Worm (Caenorhabditis elegans): ENCODE measurements around the gene pept-2.

DNA sequence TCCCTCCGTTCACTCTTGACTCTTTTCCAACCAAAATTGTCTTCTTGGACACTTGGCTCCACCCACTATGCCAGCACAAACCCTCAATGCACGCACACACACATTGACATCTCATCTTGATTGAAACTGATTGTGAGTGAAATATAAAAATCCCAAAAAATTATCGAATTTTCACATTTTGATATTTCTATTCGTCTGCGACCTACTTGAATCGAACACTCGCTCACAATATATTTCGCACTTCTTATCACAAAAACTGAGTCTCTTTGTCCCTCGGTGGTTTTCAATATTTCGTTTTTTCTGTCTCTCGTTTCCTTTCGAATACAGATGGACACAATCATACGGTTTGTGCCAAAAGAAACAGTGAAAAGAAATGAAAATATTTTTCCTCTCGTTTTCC lies 29.7 kb downstream of the pept-2 start:
- TF ChIP-seq nhr-11 (tag; optimal IDR thresholded peaks at IDR 0.05) (no peak), nhr-77 (tag; optimal IDR thresholded peaks at IDR 0.05) (no peak), ama-1 (optimal IDR thresholded peaks at IDR 0.05) (no peak), mdl-1 (tag; optimal IDR thresholded peaks at IDR 0.05) (no peak), lin-39 (tag; optimal IDR thresholded peaks at IDR 0.05) (no peak), nhr-23 (tag; optimal IDR thresholded peaks at IDR 0.05) (no peak), elt-3 (tag; optimal IDR thresholded peaks at IDR 0.05) (no peak)

All from whole organism, L3 larva.